Worm (Caenorhabditis elegans) whole organism, L1 larva: ENCODE results near the gene acdh-2.

Experiments used
- C16A3.4 ChIP-seq: fragments of 150-350 bp; optimal IDR thresholded peaks from 2 replicates; lab custom pipeline; 2014; ENCODE audit warnings: missing biosample characterization, missing genetic modification characterization
- C34B4.2 ChIP-seq: sonication (generic microtip); optimal IDR thresholded peaks from 2 replicates; lab custom pipeline; 2017; ENCODE audit warnings: mild to moderate bottlenecking, missing genetic modification characterization, missing compliant biosample characterization
- aha-1 ChIP-seq: fragments of 150-350 bp; optimal IDR thresholded peaks from 2 replicates; lab custom pipeline; 2014; ENCODE audit warnings: missing biosample characterization, missing genetic modification characterization
- ceh-63 ChIP-seq: fragments of 200-800 bp; sonication (Bioruptor generic); optimal IDR thresholded peaks from 2 replicates; lab custom pipeline; 2018; ENCODE audit warnings: mild to moderate bottlenecking, missing genetic modification characterization, missing compliant biosample characterization
- dpl-1 ChIP-seq, 3 experiments: fragments of 150-350 bp in 2 of 3; sonication (generic microtip) in 1 of 3; optimal IDR thresholded peaks; 2 replicates each; lab custom pipeline; 2014 to 2017; ENCODE audit warnings: missing biosample characterization in 3 of 3, missing genetic modification characterization in 3 of 3, missing genetic modification reagents in 3 of 3
- efl-1 ChIP-seq, 4 experiments: fragments of 150-350 bp; optimal IDR thresholded peaks in 3 of 4; peaks in 1 of 4; 1 replicate in 1 of 4; 2 replicates in 3 of 4; lab custom pipeline; 2014; ENCODE audit warnings: missing biosample characterization in 2 of 4, missing genetic modification characterization in 2 of 4, missing genetic modification reagents in 2 of 4
- egl-13 ChIP-seq: sonication (generic microtip); optimal IDR thresholded peaks from 2 replicates; lab custom pipeline; 2016; ENCODE audit warnings: missing genotype, missing genetic modification reagents, missing genetic modification characterization, missing compliant biosample characterization
- egl-27 ChIP-seq, 2 experiments: fragments of 150-350 bp in 1 of 2; sonication (generic microtip); optimal IDR thresholded peaks; 3 replicates each; lab custom pipeline; 2017 to 2018; ENCODE audit warnings: missing biosample characterization in 2 of 2, missing genetic modification characterization in 2 of 2, missing genetic modification reagents in 2 of 2
- elt-2 ChIP-seq: sonication (generic microtip); optimal IDR thresholded peaks from 2 replicates; lab custom pipeline; 2016; ENCODE audit warnings: missing genetic modification characterization, mild to moderate bottlenecking, inconsistent platforms, missing compliant biosample characterization, missing genetic modification reagents
- elt-3 ChIP-seq, 6 experiments: fragments of 150-350 bp in 1 of 6; sonication (generic microtip); optimal IDR thresholded peaks; 2 replicates each; lab custom pipeline; 2017 to 2018; ENCODE audit warnings: missing biosample characterization in 6 of 6, missing genetic modification characterization in 6 of 6, inconsistent platforms in 1 of 6
- fkh-4 ChIP-seq: sonication (generic microtip); optimal IDR thresholded peaks from 2 replicates; lab custom pipeline; 2016; ENCODE audit warnings: missing compliant biosample characterization, missing genetic modification characterization, borderline replicate concordance
- fos-1 ChIP-seq: fragments of 150-350 bp; optimal IDR thresholded peaks from 2 replicates; lab custom pipeline; 2014; ENCODE audit warnings: missing biosample characterization, missing genetic modification characterization
- grh-1 ChIP-seq: fragments of 200-800 bp; sonication (Bioruptor generic); IDR thresholded peaks from 2 replicates; pipeline ENCODE4 v1.3.6; 2022; ENCODE audit warnings: missing genetic modification reagents, missing genetic modification characterization, missing compliant biosample characterization
- irx-1 ChIP-seq: sonication (generic microtip); optimal IDR thresholded peaks from 2 replicates; lab custom pipeline; 2016; ENCODE audit warnings: missing genetic modification characterization, missing compliant biosample characterization
- lin-14 ChIP-seq: fragments of 200-800 bp; sonication (Bioruptor generic); optimal IDR thresholded peaks from 2 replicates; lab custom pipeline; 2018; ENCODE audit warnings: mild to moderate bottlenecking, missing genetic modification characterization, moderate library complexity, missing compliant biosample characterization
- lin-15B ChIP-seq: fragments of 150-350 bp; sonication (generic microtip); optimal IDR thresholded peaks from 3 replicates; lab custom pipeline; 2014; ENCODE audit warnings: missing biosample characterization, missing genetic modification characterization
- lin-35 ChIP-seq, 2 experiments: fragments of 150-350 bp; optimal IDR thresholded peaks; 2 replicates each; lab custom pipeline; 2014; ENCODE audit warnings: missing biosample characterization in 2 of 2, missing genetic modification characterization in 2 of 2, missing genetic modification reagents in 2 of 2
- lsy-2 ChIP-seq, 2 experiments: fragments of 150-350 bp; optimal IDR thresholded peaks; 2 replicates each; lab custom pipeline; 2014; ENCODE audit warnings: missing biosample characterization in 2 of 2, missing genetic modification characterization in 2 of 2
- mep-1 ChIP-seq: fragments of 150-350 bp; optimal IDR thresholded peaks from 2 replicates; lab custom pipeline; 2014; ENCODE audit warnings: missing biosample characterization, missing genetic modification characterization
- nhr-11 ChIP-seq: fragments of 150-350 bp; optimal IDR thresholded peaks from 2 replicates; lab custom pipeline; 2014; ENCODE audit warnings: missing biosample characterization, missing genetic modification characterization
- nhr-12 ChIP-seq: sonication (generic microtip); optimal IDR thresholded peaks from 2 replicates; lab custom pipeline; 2017; ENCODE audit warnings: missing biosample characterization, missing genetic modification characterization
- nhr-19 ChIP-seq: fragments of 200-800 bp; sonication (Bioruptor generic); conservative IDR thresholded peaks from 2 replicates; pipeline ENCODE4 v1.3.6; 2022; ENCODE audit warnings: missing genetic modification characterization, missing compliant biosample characterization
- nhr-20 ChIP-seq: sonication (generic microtip); optimal IDR thresholded peaks from 2 replicates; lab custom pipeline; 2016; ENCODE audit warnings: mild to moderate bottlenecking, missing genetic modification characterization, missing compliant biosample characterization
- nhr-237 ChIP-seq: fragments of 150-350 bp; optimal IDR thresholded peaks from 2 replicates; lab custom pipeline; 2014; ENCODE audit warnings: missing biosample characterization, missing genetic modification characterization
- nhr-28 ChIP-seq: fragments of 150-350 bp; optimal IDR thresholded peaks from 2 replicates; lab custom pipeline; 2014; ENCODE audit warnings: missing biosample characterization, missing genetic modification characterization
- nhr-71 ChIP-seq: sonication (generic microtip); optimal IDR thresholded peaks from 2 replicates; lab custom pipeline; 2016; ENCODE audit warnings: mild to moderate bottlenecking, missing genetic modification characterization, moderate library complexity, missing compliant biosample characterization
- nhr-77 ChIP-seq: fragments of 150-350 bp; optimal IDR thresholded peaks from 2 replicates; lab custom pipeline; 2014; ENCODE audit warnings: missing biosample characterization, missing genetic modification characterization
- nhr-84 ChIP-seq: sonication (generic microtip); optimal IDR thresholded peaks from 2 replicates; lab custom pipeline; 2017; ENCODE audit warnings: missing biosample characterization, missing genetic modification characterization
- nhr-90 ChIP-seq: sonication (generic microtip); optimal IDR thresholded peaks from 2 replicates; lab custom pipeline; 2016; ENCODE audit warnings: mild to moderate bottlenecking, missing genetic modification characterization, missing compliant biosample characterization; ENCODE audit not compliant: poor library complexity
- pax-3 ChIP-seq: fragments of 200-800 bp; sonication (Bioruptor generic); optimal IDR thresholded peaks from 2 replicates; lab custom pipeline; 2018; ENCODE audit warnings: mild to moderate bottlenecking, missing genetic modification characterization, moderate library complexity, missing compliant biosample characterization
- pqm-1 ChIP-seq: sonication (generic microtip); optimal IDR thresholded peaks from 3 replicates; lab custom pipeline; 2017; ENCODE audit warnings: missing biosample characterization, missing genetic modification characterization
- rnt-1 ChIP-seq: sonication (generic microtip); optimal IDR thresholded peaks from 2 replicates; lab custom pipeline; 2016; ENCODE audit warnings: mild to moderate bottlenecking, missing genetic modification characterization, moderate library complexity, missing compliant biosample characterization
- skn-1 ChIP-seq: fragments of 150-350 bp; optimal IDR thresholded peaks from 2 replicates; lab custom pipeline; 2014; ENCODE audit warnings: missing biosample characterization, missing genetic modification characterization
- snpc-4 ChIP-seq: fragments of 150-350 bp; optimal IDR thresholded peaks from 2 replicates; lab custom pipeline; 2014; ENCODE audit warnings: missing biosample characterization, missing genetic modification characterization
- snu-23 ChIP-seq: sonication (generic microtip); optimal IDR thresholded peaks from 2 replicates; lab custom pipeline; 2016; ENCODE audit warnings: missing genetic modification characterization, missing compliant biosample characterization
- sptf-1 ChIP-seq: fragments of 150-350 bp; optimal IDR thresholded peaks from 2 replicates; lab custom pipeline; 2014; ENCODE audit warnings: missing biosample characterization, missing genetic modification characterization
- sup-37 ChIP-seq: fragments of 200-800 bp; sonication (Bioruptor generic); optimal IDR thresholded peaks from 2 replicates; lab custom pipeline; 2018; ENCODE audit warnings: mild to moderate bottlenecking, missing genetic modification characterization, missing compliant biosample characterization
- swsn-7 ChIP-seq: sonication (generic microtip); optimal IDR thresholded peaks from 2 replicates; lab custom pipeline; 2016; ENCODE audit warnings: missing genetic modification characterization, missing compliant biosample characterization
- tlp-1 ChIP-seq: fragments of 150-350 bp; optimal IDR thresholded peaks from 2 replicates; lab custom pipeline; 2014; ENCODE audit warnings: missing biosample characterization, missing genetic modification characterization
- unc-130 ChIP-seq: fragments of 150-350 bp; optimal IDR thresholded peaks from 2 replicates; lab custom pipeline; 2017; ENCODE audit warnings: missing biosample characterization, missing genetic modification characterization, inconsistent platforms
- unc-62 ChIP-seq: fragments of 150-350 bp; optimal IDR thresholded peaks from 2 replicates; lab custom pipeline; 2014; ENCODE audit warnings: missing biosample characterization, missing genetic modification reagents, missing genetic modification characterization
- vab-15 ChIP-seq: sonication (generic microtip); optimal IDR thresholded peaks from 2 replicates; lab custom pipeline; 2017; ENCODE audit warnings: missing genotype, mild to moderate bottlenecking, missing genetic modification characterization, missing compliant biosample characterization
- xbp-1 ChIP-seq: sonication (generic microtip); optimal IDR thresholded peaks from 2 replicates; lab custom pipeline; 2016; ENCODE audit warnings: missing genetic modification characterization, missing compliant biosample characterization
- zag-1 ChIP-seq: fragments of 150-350 bp; optimal IDR thresholded peaks from 2 replicates; lab custom pipeline; 2014; ENCODE audit warnings: missing biosample characterization, missing genetic modification characterization
- ztf-11 ChIP-seq, 2 experiments: sonication (generic microtip); optimal IDR thresholded peaks; 2 replicates each; lab custom pipeline; 2016 to 2017; ENCODE audit warnings: missing genetic modification characterization in 2 of 2, missing biosample characterization in 1 of 2, missing compliant biosample characterization in 1 of 2

acdh-2 gene

ce11 chrII:5577060-5577459 lies 29.8 kb upstream of the acdh-2 start (continued):
- TF ChIP-seq mep-1 (tag; lab: Kevin White, UChicago) (no peak), swsn-7 (peak; percentile 34), lsy-2 (tag; optimal IDR thresholded peaks at IDR 0.05; lab: Kevin White, UChicago) (peak in 1 of 2 experiments; percentile 60), efl-1 (optimal IDR thresholded peaks at IDR 0.05; lab: Kevin White, UChicago) (peak; percentile 28 to 51), efl-1 (GFP tag; optimal IDR thresholded peaks at IDR 0.05 in 1 of 2; lab: Kevin White, UChicago) (peak; percentile 13 to 76), dpl-1 (GFP tag; optimal IDR thresholded peaks at IDR 0.05; lab: Kevin White, UChicago) (peak; percentile 18 to 31 (median 29)), lin-14 (GFP tag; lab: Kevin White, UChicago) (peak; percentile 30), aha-1 (tag; lab: Kevin White, UChicago) (no peak), zag-1 (tag; lab: Kevin White, UChicago) (no peak), elt-2 (tag; lab: Kevin White, UChicago) (peak; percentile 37), ceh-63 (GFP tag; lab: Kevin White, UChicago) (no peak)

ce11 chrII:5574925-5575324 lies 27.6 kb upstream of the acdh-2 start:
- TF ChIP-seq C34B4.2 (no peak), egl-13 (tag; lab: Kevin White, UChicago) (no peak), aha-1 (tag; lab: Kevin White, UChicago) (no peak), irx-1 (tag; lab: Kevin White, UChicago) (no peak), rnt-1 (tag; lab: Kevin White, UChicago) (no peak), elt-2 (tag; lab: Kevin White, UChicago) (peak; percentile 11), nhr-28 (no peak), egl-27 (tag; optimal IDR thresholded peaks at IDR 0.05; lab: Kevin White, UChicago) (no peak), nhr-20 (tag; lab: Kevin White, UChicago) (peak; percentile 3), unc-62 (no peak), sptf-1 (tag; lab: Kevin White, UChicago) (no peak), nhr-71 (tag; lab: Kevin White, UChicago) (peak; percentile 16), dpl-1 (GFP tag; optimal IDR thresholded peaks at IDR 0.05; lab: Kevin White, UChicago) (no peak), zag-1 (tag; lab: Kevin White, UChicago) (no peak), elt-3 (tag; optimal IDR thresholded peaks at IDR 0.05; lab: Kevin White, UChicago) (no peak), grh-1 (no peak)

ce11 chrII:5572082-5572746 lies 24.9 kb upstream of the acdh-2 start:
- peak; percentile 10 for TF ChIP-seq swsn-7
- peak; percentile 88 for TF ChIP-seq nhr-71 (tag; lab: Kevin White, UChicago)
- TF ChIP-seq tlp-1 (tag; lab: Kevin White, UChicago): no peak
- peak; percentile 43 for TF ChIP-seq nhr-19
- TF ChIP-seq nhr-90 (tag; lab: Kevin White, UChicago): peak; percentile 63
- no peak for TF ChIP-seq nhr-237 (tag; lab: Kevin White, UChicago)
- TF ChIP-seq nhr-28: no peak
- no peak for TF ChIP-seq rnt-1 (tag; lab: Kevin White, UChicago)
- TF ChIP-seq vab-15 (tag; lab: Kevin White, UChicago): no peak
- TF ChIP-seq C16A3.4 (tag; lab: Kevin White, UChicago): no peak
- no peak for TF ChIP-seq fkh-4
- no peak for TF ChIP-seq sup-37 (GFP tag; lab: Kevin White, UChicago)
- no peak for TF ChIP-seq efl-1 (optimal IDR thresholded peaks at IDR 0.05; lab: Kevin White, UChicago)
- peak in 1 of 2 experiments; percentile 85 for TF ChIP-seq efl-1 (GFP tag; optimal IDR thresholded peaks at IDR 0.05 in 1 of 2; lab: Kevin White, UChicago)
- TF ChIP-seq dpl-1 (GFP tag; optimal IDR thresholded peaks at IDR 0.05; lab: Kevin White, UChicago): no peak
- peak; percentile 82 for TF ChIP-seq nhr-20 (tag; lab: Kevin White, UChicago)
- TF ChIP-seq irx-1 (tag; lab: Kevin White, UChicago): no peak
- TF ChIP-seq nhr-77 (tag; lab: Kevin White, UChicago): no peak
- no peak for TF ChIP-seq C34B4.2
- no peak for TF ChIP-seq snpc-4 (tag; lab: Kevin White, UChicago)
- TF ChIP-seq unc-130 (tag; lab: Kevin White, UChicago): no peak
- no peak for TF ChIP-seq pqm-1 (tag; lab: Kevin White, UChicago)
- no peak for TF ChIP-seq lin-15B
- peak; percentile 82 for TF ChIP-seq skn-1
- no peak for TF ChIP-seq xbp-1 (tag; lab: Kevin White, UChicago)
- TF ChIP-seq lin-35 (GFP tag; optimal IDR thresholded peaks at IDR 0.05; lab: Kevin White, UChicago): peak in 1 of 2 experiments; percentile 60
- TF ChIP-seq fos-1 (tag; lab: Kevin White, UChicago): no peak
- no peak for TF ChIP-seq ztf-11 (tag; optimal IDR thresholded peaks at IDR 0.05; lab: Kevin White, UChicago)
- peak; percentile 81 for TF ChIP-seq snu-23
- TF ChIP-seq pax-3 (tag; lab: Kevin White, UChicago): no peak
- no peak for TF ChIP-seq aha-1 (tag; lab: Kevin White, UChicago)
- TF ChIP-seq nhr-11 (tag; lab: Kevin White, UChicago): no peak
- no peak for TF ChIP-seq nhr-84
- no peak for TF ChIP-seq nhr-12
- no peak for TF ChIP-seq mep-1 (tag; lab: Kevin White, UChicago)
- peak; percentile 57 for TF ChIP-seq elt-2 (tag; lab: Kevin White, UChicago)
